Fruit fly (Drosophila melanogaster): Measurements from ENCODE around the gene CG31087.

The CG31087 gene

DNA sequence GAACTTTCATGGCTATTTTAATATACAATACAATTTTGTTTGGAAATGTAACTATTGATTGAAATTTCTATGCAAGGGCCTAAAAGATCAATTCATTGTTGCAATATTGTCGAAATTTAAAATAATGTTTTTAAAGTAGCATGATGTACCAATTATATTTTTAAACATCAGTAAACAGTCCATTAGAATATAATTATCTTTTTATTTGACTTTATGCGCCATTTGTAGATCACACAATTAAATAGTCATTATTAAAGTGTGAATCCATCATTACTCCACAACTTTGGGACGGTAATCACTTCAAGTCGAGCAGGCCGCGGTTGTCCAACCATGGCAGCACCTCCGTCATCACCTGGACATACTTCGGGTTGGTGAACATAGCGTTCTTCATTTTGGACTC lies 2.8 kb downstream of the CG31087 start, which contains the start of gene CG31099:
TSS of gene CG31099 (minus strand) at position 101 of the 400 bp plus-strand sequence.
- no peak for TF ChIP-seq CG14655 (GFP tag; optimal IDR thresholded peaks at IDR 0.05)
- TF ChIP-seq gl (tag; optimal IDR thresholded peaks at IDR 0.05) = no peak
- TF ChIP-seq CG12605 (GFP tag; IDR thresholded peaks at IDR 0.05) = no peak
- no peak for TF ChIP-seq EcR (GFP tag; optimal IDR thresholded peaks at IDR 0.05)
- TF ChIP-seq CG10348 (GFP tag; IDR thresholded peaks at IDR 0.05) = no peak
- TF ChIP-seq Ets98B (GFP tag; IDR thresholded peaks at IDR 0.05) = no peak
- no peak for TF ChIP-seq rn (GFP tag; IDR thresholded peaks at IDR 0.05)
- TF ChIP-seq CG9948 (tag; optimal IDR thresholded peaks at IDR 0.05) = no peak
- TF ChIP-seq CG32121 (GFP tag; IDR thresholded peaks at IDR 0.05) = no peak
- no peak for TF ChIP-seq CG8159 (tag; optimal IDR thresholded peaks at IDR 0.05)
- no peak for TF ChIP-seq Snoo (tag; optimal IDR thresholded peaks at IDR 0.05)
- no peak for TF ChIP-seq CG17806 (tag; optimal IDR thresholded peaks at IDR 0.05)
- no peak for TF ChIP-seq CG15710 (tag; optimal IDR thresholded peaks at IDR 0.05)

dm6 chr3R:25309175-25309574 lies 4.5 kb downstream of the CG31087 start:
- no peak for TF ChIP-seq Snoo (tag; optimal IDR thresholded peaks at IDR 0.05)
- no peak for TF ChIP-seq gl (tag; optimal IDR thresholded peaks at IDR 0.05)

- no peak for TF ChIP-seq CG17806 (tag; optimal IDR thresholded peaks at IDR 0.05)
- no peak for TF ChIP-seq CG13204 (GFP tag; optimal IDR thresholded peaks at IDR 0.05)
- TF ChIP-seq D1 (tag; optimal IDR thresholded peaks at IDR 0.05) = no peak
- TF ChIP-seq CG8301 (tag; optimal IDR thresholded peaks at IDR 0.05) = no peak
Observed at dm6 chr3R:25308228-25308627, 5.4 kb downstream of the CG31087 start, which contains the start of gene CG10550. CG10550 (minus strand) TSS chr3R:25308391.

DNA sequence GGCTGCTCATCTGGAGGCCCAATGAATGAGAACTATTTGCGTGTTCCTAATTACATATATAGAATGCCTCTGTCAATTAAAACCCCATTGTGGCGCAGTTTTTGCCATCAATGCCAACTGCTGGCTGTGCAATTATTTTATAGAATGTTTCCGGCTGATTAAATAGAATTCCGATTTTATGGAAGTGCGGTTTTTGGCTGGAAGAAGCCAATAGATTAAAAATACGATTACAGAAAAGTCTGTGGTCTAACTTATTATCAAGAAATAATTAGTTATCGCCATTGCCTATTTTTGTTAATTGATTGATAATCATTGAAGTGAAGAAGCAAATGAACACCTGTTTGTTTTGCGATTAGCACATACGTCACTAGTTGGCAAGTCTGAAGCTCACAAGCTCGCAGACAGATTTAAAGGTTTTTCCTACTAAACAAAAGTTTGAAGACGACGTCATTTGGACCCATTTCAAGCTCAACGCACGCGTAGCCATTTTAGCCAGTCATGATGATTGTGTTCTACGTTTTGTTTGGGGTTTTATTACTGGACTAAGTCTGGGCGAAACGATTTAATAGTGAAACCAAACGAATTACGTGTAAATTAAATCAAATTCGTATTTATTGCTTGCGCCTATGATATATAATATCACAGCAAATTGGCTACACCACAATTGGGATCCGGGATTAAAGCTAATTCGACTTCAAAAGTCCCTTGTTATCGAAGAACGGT lies 7.7 kb downstream of the CG31087 start:
- no peak for TF ChIP-seq gl (tag; optimal IDR thresholded peaks at IDR 0.05)
- no peak for TF ChIP-seq Snoo (tag; optimal IDR thresholded peaks at IDR 0.05)
- no peak for TF ChIP-seq CG4496 (GFP tag; IDR thresholded peaks at IDR 0.05)
- no peak for TF ChIP-seq CG32121 (GFP tag; IDR thresholded peaks at IDR 0.05)
- TF ChIP-seq CG34367 (tag; optimal IDR thresholded peaks at IDR 0.05) = no peak
- no peak for TF ChIP-seq CG15710 (tag; optimal IDR thresholded peaks at IDR 0.05)
- no peak for TF ChIP-seq EcR (GFP tag; optimal IDR thresholded peaks at IDR 0.05)

DNA sequence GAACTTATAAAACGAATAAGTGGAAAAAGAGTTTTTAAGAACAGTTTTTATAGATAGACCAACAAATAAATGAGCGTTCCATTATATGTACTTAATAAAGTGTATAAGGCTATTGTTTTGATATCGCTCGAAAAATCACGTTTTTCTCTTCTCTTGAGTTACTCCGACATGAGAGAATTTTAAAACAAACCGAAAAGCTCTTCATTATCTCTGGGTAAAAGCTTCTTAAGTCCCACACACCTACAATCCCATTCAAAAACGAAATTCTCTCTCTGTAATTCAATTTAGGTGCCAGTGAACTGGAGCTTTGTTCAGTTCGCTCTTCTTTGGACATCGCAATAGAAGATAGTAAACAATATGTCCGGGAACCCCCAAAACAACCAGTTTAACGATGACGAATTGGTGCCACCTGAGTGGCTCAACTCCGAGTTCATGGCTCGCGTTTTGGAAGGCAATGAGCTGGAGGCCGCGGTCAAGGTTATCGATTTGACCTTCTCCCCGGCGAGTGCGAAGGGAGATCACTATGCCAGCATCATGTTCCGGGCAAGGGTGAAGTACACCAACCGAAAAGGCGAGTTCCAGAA lies 9.7 kb downstream of the CG31087 start, which contains the start of gene CG31436:
TSS of gene CG31436 (plus strand) at position 281 of the 584 bp plus-strand sequence.
- TF ChIP-seq EcR (GFP tag; optimal IDR thresholded peaks at IDR 0.05) = peak; percentile 74
- TF ChIP-seq Ets98B (GFP tag; IDR thresholded peaks at IDR 0.05) = no peak

DNA sequence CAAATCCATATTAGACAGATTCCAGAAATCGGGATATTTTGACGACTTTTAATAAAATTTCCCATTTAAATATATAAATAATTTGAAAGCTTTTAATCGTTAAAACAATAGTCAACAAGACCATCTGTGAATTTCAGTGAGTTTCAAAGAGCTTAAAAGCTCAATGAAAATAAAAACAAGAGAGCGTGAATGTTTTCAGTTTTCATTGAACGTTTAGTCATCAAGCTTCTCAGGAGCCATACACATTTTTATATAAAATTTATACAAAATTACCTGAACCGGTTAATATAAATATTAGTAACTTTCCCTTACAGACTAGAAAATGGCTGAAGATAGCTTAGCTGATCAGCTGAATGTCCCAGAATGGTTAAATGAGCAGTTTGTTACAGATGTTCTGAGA lies 11.4 kb downstream of the CG31087 start, which contains the start of gene CG31370:
TSS of gene CG31370 (plus strand) at position 226 of the 400 bp plus-strand sequence.
- no peak for TF ChIP-seq CG32121 (GFP tag; IDR thresholded peaks at IDR 0.05)
- no peak for TF ChIP-seq CG4496 (GFP tag; IDR thresholded peaks at IDR 0.05)
- no peak for TF ChIP-seq CG13204 (GFP tag; optimal IDR thresholded peaks at IDR 0.05)
- TF ChIP-seq CG12605 (GFP tag; IDR thresholded peaks at IDR 0.05) = no peak
- no peak for TF ChIP-seq gl (tag; optimal IDR thresholded peaks at IDR 0.05)
- TF ChIP-seq CG8301 (tag; optimal IDR thresholded peaks at IDR 0.05) = no peak
- no peak for TF ChIP-seq rn (GFP tag; IDR thresholded peaks at IDR 0.05)
- TF ChIP-seq CG8159 (tag; optimal IDR thresholded peaks at IDR 0.05) = no peak
- TF ChIP-seq EcR (GFP tag; optimal IDR thresholded peaks at IDR 0.05) = no peak
- TF ChIP-seq fd96Ca (GFP tag; IDR thresholded peaks at IDR 0.05) = no peak
- no peak for TF ChIP-seq Ets98B (GFP tag; IDR thresholded peaks at IDR 0.05)
- no peak for TF ChIP-seq Pif1B (GFP tag; optimal IDR thresholded peaks at IDR 0.05)
- TF ChIP-seq D1 (tag; optimal IDR thresholded peaks at IDR 0.05) = no peak
- no peak for TF ChIP-seq CG10348 (GFP tag; IDR thresholded peaks at IDR 0.05)
- no peak for TF ChIP-seq CG34367 (tag; optimal IDR thresholded peaks at IDR 0.05)
- TF ChIP-seq CG9948 (tag; optimal IDR thresholded peaks at IDR 0.05) = no peak
- TF ChIP-seq CG15710 (tag; optimal IDR thresholded peaks at IDR 0.05) = no peak
- no peak for TF ChIP-seq CG17806 (tag; optimal IDR thresholded peaks at IDR 0.05)
- no peak for TF ChIP-seq CG14655 (GFP tag; optimal IDR thresholded peaks at IDR 0.05)

- TF ChIP-seq CG4496 (GFP tag; IDR thresholded peaks at IDR 0.05) (no peak), gl (tag; optimal IDR thresholded peaks at IDR 0.05) (no peak), fd96Ca (GFP tag; IDR thresholded peaks at IDR 0.05) (no peak), CG32121 (GFP tag; IDR thresholded peaks at IDR 0.05) (no peak), CG17806 (tag; optimal IDR thresholded peaks at IDR 0.05) (no peak)
Observed at dm6 chr3R:25300575-25300974, 13.1 kb downstream of the CG31087 start, which contains the start of gene CG13659. CG13659 (plus strand) TSS chr3R:25300891.

Measured in whole organism, pupa.